Fruit fly (Drosophila melanogaster) whole organism, prepupa: ENCODE results near the gene CG18262.

Experiments
- OdsH ChIP-seq: fragments of 200-800 bp; sonication (Bioruptor generic); optimal IDR thresholded peaks from 3 replicates; lab custom pipeline; 2016; ENCODE audit warnings: missing biosample characterization, missing genetic modification characterization
- Sox102F ChIP-seq: fragments of 200-800 bp; sonication (Bioruptor generic); optimal IDR thresholded peaks from 2 replicates; lab custom pipeline; 2016; ENCODE audit warnings: missing biosample characterization, mild to moderate bottlenecking, missing genetic modification characterization
- cyc ChIP-seq: fragments of 200-800 bp; sonication (Bioruptor generic); optimal IDR thresholded peaks from 3 replicates; lab custom pipeline; 2016; ENCODE audit warnings: missing biosample characterization, missing genetic modification characterization
- fd85E ChIP-seq: fragments of 200-800 bp; sonication (Bioruptor generic); optimal IDR thresholded peaks from 3 replicates; lab custom pipeline; 2016; ENCODE audit warnings: missing biosample characterization, missing genetic modification characterization
- fkh ChIP-seq: fragments of 200-800 bp; sonication (Bioruptor generic); optimal IDR thresholded peaks from 3 replicates; lab custom pipeline; 2017; ENCODE audit warnings: missing biosample characterization, mild to moderate bottlenecking, missing genetic modification characterization, moderate library complexity
- lz ChIP-seq: fragments of 200-800 bp; sonication (Bioruptor generic); optimal IDR thresholded peaks from 3 replicates; lab custom pipeline; 2016; ENCODE audit warnings: missing biosample characterization, missing genetic modification characterization

DNA sequence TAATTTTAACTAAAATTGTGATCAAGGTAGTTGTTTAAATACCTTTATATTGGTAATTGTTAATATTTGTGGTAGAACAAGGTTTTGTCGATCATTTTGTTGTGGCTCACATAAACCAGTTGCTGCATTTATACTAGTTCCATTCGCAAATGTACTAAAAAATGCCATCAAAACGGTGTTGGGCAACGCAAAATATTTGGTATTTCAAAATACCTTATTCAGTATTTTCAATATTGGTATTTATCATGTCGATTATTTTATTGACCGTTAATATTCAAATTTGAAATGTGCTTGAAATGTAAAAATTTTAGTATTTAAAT lies 24.2 kb downstream of the CG18262 start, which contains the start of gene slpr:
- no peak for TF ChIP-seq cyc (GFP tag; lab: Kevin White, UChicago)
- no peak for TF ChIP-seq Sox102F (GFP tag; lab: Kevin White, UChicago)
- TF ChIP-seq lz: no peak
- TF ChIP-seq fd85E: no peak
- no peak for TF ChIP-seq OdsH (GFP tag; lab: Kevin White, UChicago)
- TF ChIP-seq fkh: no peak
